Fruit fly (Drosophila melanogaster) ovary, adult (tissue): ENCODE measurements around the gene dhd.

Experiments
- CG17801 ChIP-seq: fragments of 200-800 bp; optimal IDR thresholded peaks from 2 replicates; lab custom pipeline; 2019; ENCODE audit warnings: missing biosample characterization, mild to moderate bottlenecking, missing genetic modification characterization, moderate library complexity; ENCODE audit not compliant: partially characterized antibody

dhd gene

DNA sequence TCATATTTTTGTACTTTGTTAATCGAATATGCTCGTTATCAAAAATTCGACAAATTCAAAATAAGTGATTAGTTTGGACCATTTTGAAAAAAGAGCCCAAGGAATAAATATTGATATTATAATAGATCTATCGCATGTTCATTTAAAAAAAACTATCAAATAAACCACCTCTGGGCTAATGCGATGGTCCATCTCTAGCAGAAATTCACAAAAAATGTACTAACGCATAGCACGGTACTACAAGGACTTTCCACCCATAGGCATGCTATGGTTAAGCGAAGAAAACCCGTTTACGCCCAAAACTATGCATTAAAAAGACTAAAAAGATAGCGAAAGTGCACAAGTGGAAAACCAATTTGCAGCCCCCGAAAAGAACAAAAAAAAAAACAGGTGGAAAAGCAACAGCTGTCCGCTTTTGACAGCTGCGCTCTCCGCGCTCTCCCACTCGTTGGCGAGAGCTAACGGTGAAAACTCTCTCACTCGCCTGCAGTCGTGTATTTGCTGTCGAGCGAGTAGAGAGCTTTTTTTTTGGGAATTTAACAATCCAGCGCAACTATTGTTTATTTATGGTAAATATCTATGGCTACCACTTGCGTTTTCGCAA is 20.4 kb downstream of the dhd start, which contains the start of gene CanB:
Gene CanB (plus strand): TSS at position 241 of the 604 bp plus-strand sequence.
- no peak for TF ChIP-seq CG17801 (GFP tag; lab: Kevin White, UChicago)

DNA sequence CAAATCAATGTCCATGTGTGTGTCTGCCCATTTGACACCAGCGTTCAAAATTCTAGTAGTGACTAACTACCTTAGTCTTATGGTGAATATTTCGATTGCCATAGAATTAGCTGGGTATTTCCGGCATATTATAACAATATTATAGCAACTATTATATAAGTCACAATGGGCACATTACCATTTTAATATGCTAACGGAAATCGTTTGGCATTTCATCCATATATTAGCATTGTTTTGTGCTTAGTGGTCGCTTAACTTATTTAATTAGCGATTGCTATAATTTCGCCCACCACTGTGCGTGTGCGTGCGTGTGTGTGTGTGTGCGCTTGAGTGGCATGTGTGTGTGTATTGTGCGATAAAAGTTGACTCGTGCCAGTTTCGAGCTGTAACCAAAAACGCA is 24.8 kb downstream of the dhd start:
- TF ChIP-seq CG17801 (GFP tag; lab: Kevin White, UChicago): no peak

DNA sequence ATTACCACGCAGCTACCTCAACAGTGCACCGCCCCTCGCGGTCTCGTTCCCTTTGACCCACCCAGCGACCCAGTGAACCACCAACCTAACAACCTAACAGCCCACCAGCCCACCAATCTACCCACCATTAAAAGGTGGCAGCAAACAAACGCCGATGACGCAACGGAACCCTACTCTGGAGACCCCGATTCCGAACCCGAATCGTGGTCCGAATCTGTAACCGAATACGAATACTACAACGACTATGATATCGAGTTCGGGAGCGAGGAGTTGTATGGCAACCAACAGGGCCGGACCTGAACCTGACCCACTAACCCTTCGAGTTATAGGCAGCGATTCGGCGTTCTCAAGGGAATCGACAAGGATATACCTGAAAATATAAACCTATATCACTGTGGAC is 25.3 kb downstream of the dhd start:
- no peak for TF ChIP-seq CG17801 (GFP tag; lab: Kevin White, UChicago)

DNA sequence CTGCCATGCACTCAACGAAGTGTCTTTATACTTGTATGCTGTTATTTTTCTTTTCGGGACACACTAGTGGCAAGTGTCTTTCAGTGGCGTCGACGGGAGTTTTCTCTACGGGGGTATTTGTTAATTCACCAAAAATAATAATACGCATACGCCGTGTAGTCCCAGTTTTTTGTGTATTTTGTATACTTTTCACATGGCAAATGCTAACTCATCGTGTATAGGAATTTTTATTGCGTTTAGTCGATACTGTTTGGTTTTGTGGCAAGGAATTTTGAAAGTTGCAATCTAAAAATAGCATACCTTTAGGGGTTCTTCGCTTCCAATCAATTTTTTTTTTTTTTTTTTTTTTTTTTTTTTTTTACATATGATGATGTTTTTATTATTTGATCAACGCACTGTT is 26.5 kb downstream of the dhd start:
- TF ChIP-seq CG17801 (GFP tag; lab: Kevin White, UChicago): no peak

DNA sequence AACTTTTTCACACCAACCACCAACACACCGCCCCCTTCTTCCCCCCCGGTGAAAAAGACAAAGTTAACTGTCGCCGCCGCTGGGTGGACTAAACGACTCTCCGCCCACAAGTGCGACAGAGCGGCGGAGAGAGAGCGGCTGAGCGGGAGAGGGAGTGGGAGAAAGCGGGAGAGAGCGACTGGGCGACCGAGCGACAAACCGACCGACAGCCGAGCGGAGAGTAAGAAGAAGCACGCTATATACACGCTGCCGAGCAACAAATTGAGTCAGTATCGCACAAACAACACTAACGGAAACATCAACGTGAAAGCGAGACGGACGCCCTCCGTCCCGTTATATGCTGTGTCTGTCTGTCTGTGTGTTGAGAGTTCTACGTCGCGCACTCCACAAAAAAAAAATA is 28.0 kb downstream of the dhd start, which contains the start of gene SK:
Gene SK (plus strand): TSS at position 267 of the 400 bp plus-strand sequence.
- TF ChIP-seq CG17801 (GFP tag; lab: Kevin White, UChicago): no peak

DNA sequence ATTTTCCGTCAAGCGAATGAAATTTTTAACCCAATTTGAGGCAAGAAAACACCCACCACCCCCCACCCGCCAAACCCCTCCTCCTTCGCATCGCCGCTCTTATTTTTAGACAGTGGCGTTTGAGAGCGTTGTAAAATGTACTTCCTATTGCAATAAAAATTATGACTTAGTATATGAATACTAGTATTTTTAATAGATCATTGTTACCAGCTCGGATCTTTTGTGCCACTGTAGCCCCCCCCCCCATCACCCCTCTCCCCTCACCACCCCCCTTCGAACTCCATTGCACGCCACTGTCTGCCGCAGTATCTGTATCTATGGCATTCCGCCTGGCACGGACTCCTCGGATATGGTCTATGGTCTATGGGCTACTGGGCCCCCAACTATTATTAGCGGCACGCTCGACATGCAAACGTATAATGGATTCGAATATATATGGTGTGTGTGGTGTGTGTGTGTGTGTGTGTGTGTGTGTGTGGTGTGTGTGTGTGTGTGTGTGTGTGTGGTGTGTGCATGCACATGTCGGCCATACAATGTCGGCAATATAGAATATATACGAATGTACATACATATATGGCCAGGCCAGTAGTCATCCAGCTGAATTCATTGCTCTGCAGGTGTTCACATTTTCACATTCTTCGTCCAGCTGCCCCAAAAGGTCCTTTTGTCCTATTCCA is 38.1 kb downstream of the dhd start:
- no peak for TF ChIP-seq CG17801 (GFP tag; lab: Kevin White, UChicago)

DNA sequence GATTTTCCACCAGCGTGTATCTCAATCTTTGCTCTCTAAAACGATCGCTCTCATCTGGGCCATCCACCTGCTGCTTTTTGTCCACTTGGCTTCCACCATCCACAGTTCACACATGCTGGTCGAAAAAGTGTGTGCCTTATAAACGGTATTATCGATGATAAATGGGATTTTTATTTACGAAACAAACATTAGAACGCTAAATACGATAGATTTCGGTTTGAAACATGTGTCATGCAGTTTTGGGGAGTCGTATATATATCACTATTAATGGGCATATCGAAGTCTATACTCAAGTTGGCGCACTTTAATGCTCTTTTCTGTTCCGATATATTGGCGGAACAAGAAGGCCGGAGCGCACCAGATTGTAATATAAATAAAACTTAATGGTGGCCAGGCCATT is 45.1 kb downstream of the dhd start:
- no peak for TF ChIP-seq CG17801 (GFP tag; lab: Kevin White, UChicago)

DNA sequence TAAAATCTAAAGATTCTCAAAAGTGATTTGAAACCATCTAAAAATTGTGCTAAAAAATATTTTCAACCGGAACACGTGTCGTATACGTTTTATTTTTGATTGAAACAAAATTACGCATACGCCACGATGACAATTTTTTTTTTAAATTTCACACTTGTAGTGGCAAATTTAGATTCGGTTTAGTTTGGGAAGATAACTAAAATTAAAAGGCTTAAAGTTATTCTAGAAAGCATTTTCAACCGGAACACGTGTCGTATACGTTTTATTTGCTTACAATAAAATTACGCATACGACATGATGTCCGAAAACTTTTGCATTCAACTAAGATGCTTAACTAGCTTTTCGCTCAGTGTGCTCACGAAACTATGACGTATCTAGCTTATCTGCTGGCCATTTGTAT is 46.8 kb downstream of the dhd start:
- no peak for TF ChIP-seq CG17801 (GFP tag; lab: Kevin White, UChicago)
